Worm (Caenorhabditis elegans) whole organism, mixed stage, embryonic: Measurements from ENCODE around the gene C55C3.6.

Source experiments
- bed-3 ChIP-seq: fragments of 200-800 bp; sonication (Bioruptor generic); optimal IDR thresholded peaks from 3 replicates; lab custom pipeline; 2018; ENCODE audit warnings: mild to moderate bottlenecking, missing genetic modification characterization, moderate library complexity, missing compliant biosample characterization
- blmp-1 ChIP-seq: fragments of 150-350 bp; optimal IDR thresholded peaks from 2 replicates; lab custom pipeline; 2014; ENCODE audit warnings: missing biosample characterization, missing genetic modification characterization
- ceh-39 ChIP-seq: fragments of 150-350 bp; optimal IDR thresholded peaks from 2 replicates; lab custom pipeline; 2014; ENCODE audit warnings: missing biosample characterization, missing genetic modification characterization
- ceh-43 ChIP-seq: fragments of 200-800 bp; sonication (Bioruptor generic); optimal IDR thresholded peaks from 2 replicates; lab custom pipeline; 2018; ENCODE audit warnings: mild to moderate bottlenecking, missing genetic modification characterization, moderate library complexity, missing compliant biosample characterization
- ces-1 ChIP-seq: fragments of 150-350 bp; optimal IDR thresholded peaks from 2 replicates; lab custom pipeline; 2014; ENCODE audit warnings: missing biosample characterization, missing genetic modification reagents, missing genetic modification characterization
- cnd-1 ChIP-seq: fragments of 200-800 bp; sonication (Bioruptor generic); optimal IDR thresholded peaks from 2 replicates; lab custom pipeline; 2018; ENCODE audit warnings: mild to moderate bottlenecking, missing genetic modification characterization, missing compliant biosample characterization
- elt-1 ChIP-seq: sonication (generic microtip); optimal IDR thresholded peaks from 2 replicates; lab custom pipeline; 2017; ENCODE audit warnings: missing genetic modification characterization, mild to moderate bottlenecking, missing compliant biosample characterization, antibody characterized with exemption, moderate library complexity, borderline replicate concordance; ENCODE audit not compliant: insufficient read depth
- elt-3 ChIP-seq: fragments of 150-350 bp; optimal IDR thresholded peaks from 2 replicates; lab custom pipeline; 2014; ENCODE audit warnings: missing biosample characterization, missing genetic modification characterization
- flh-1 ChIP-seq: fragments of 200-800 bp; sonication (Bioruptor generic); optimal IDR thresholded peaks from 2 replicates; lab custom pipeline; 2018; ENCODE audit warnings: mild to moderate bottlenecking, missing genetic modification characterization, moderate library complexity, missing compliant biosample characterization
- ham-2 ChIP-seq: fragments of 200-800 bp; sonication (Bioruptor generic); optimal IDR thresholded peaks from 2 replicates; lab custom pipeline; 2018; ENCODE audit warnings: mild to moderate bottlenecking, missing genetic modification characterization, missing compliant biosample characterization
- hlh-1 ChIP-seq: fragments of 150-350 bp; optimal IDR thresholded peaks from 2 replicates; lab custom pipeline; 2014; ENCODE audit warnings: missing biosample characterization, missing genetic modification reagents, missing genetic modification characterization
- lin-13 ChIP-seq: fragments of 150-350 bp; optimal IDR thresholded peaks from 2 replicates; lab custom pipeline; 2014; ENCODE audit warnings: missing biosample characterization, missing genetic modification characterization
- lin-32 ChIP-seq: fragments of 200-800 bp; sonication (Bioruptor generic); optimal IDR thresholded peaks from 2 replicates; lab custom pipeline; 2018; ENCODE audit warnings: mild to moderate bottlenecking, missing genetic modification characterization, missing compliant biosample characterization
- lsy-2 ChIP-seq: fragments of 150-350 bp; optimal IDR thresholded peaks from 2 replicates; lab custom pipeline; 2014; ENCODE audit warnings: missing biosample characterization, missing genetic modification characterization
- mab-5 ChIP-seq: fragments of 150-350 bp; optimal IDR thresholded peaks from 2 replicates; lab custom pipeline; 2014; ENCODE audit warnings: missing biosample characterization, missing genetic modification characterization
- mep-1 ChIP-seq: fragments of 150-350 bp; optimal IDR thresholded peaks from 2 replicates; lab custom pipeline; 2017; ENCODE audit warnings: missing biosample characterization, missing genetic modification reagents, missing genetic modification characterization, inconsistent platforms
- mls-2 ChIP-seq: sonication (generic microtip); optimal IDR thresholded peaks from 2 replicates; lab custom pipeline; 2016; ENCODE audit warnings: mild to moderate bottlenecking, missing genetic modification characterization, moderate library complexity, missing compliant biosample characterization
- nhr-237 ChIP-seq: fragments of 150-350 bp; optimal IDR thresholded peaks from 2 replicates; lab custom pipeline; 2014; ENCODE audit warnings: missing biosample characterization, missing genetic modification characterization
- nhr-76 ChIP-seq: sonication (generic microtip); optimal IDR thresholded peaks from 2 replicates; lab custom pipeline; 2017; ENCODE audit warnings: missing biosample characterization, missing genetic modification characterization
- pha-4 ChIP-seq: fragments of 150-350 bp; optimal IDR thresholded peaks from 2 replicates; lab custom pipeline; 2018; ENCODE audit warnings: missing biosample characterization, missing genetic modification reagents, missing genetic modification characterization
- snpc-4 ChIP-seq: fragments of 150-350 bp; optimal IDR thresholded peaks from 2 replicates; lab custom pipeline; 2014; ENCODE audit warnings: missing biosample characterization, missing genetic modification characterization
- sptf-1 ChIP-seq: sonication (generic microtip); optimal IDR thresholded peaks from 2 replicates; lab custom pipeline; 2017; ENCODE audit warnings: mild to moderate bottlenecking, missing genetic modification characterization, moderate library complexity, missing compliant biosample characterization
- tbx-8 ChIP-seq: fragments of 200-800 bp; sonication (Bioruptor generic); optimal IDR thresholded peaks from 2 replicates; lab custom pipeline; 2018; ENCODE audit warnings: mild to moderate bottlenecking, missing genetic modification characterization, moderate library complexity, missing compliant biosample characterization
- unc-120 ChIP-seq: sonication (generic microtip); optimal IDR thresholded peaks from 2 replicates; lab custom pipeline; 2017; ENCODE audit warnings: missing genetic modification characterization, missing compliant biosample characterization; ENCODE audit not compliant: poor library complexity, severe bottlenecking
- unc-62 ChIP-seq: fragments of 150-350 bp; optimal IDR thresholded peaks from 2 replicates; lab custom pipeline; 2014; ENCODE audit warnings: missing biosample characterization, missing genetic modification reagents, missing genetic modification characterization
- zip-8 ChIP-seq: fragments of 150-350 bp; optimal IDR thresholded peaks from 2 replicates; lab custom pipeline; 2014; ENCODE audit warnings: missing biosample characterization, missing genetic modification characterization
- ztf-11 ChIP-seq: fragments of 150-350 bp; optimal IDR thresholded peaks from 2 replicates; lab custom pipeline; 2014; ENCODE audit warnings: missing biosample characterization, missing genetic modification characterization

C55C3.6 gene

DNA sequence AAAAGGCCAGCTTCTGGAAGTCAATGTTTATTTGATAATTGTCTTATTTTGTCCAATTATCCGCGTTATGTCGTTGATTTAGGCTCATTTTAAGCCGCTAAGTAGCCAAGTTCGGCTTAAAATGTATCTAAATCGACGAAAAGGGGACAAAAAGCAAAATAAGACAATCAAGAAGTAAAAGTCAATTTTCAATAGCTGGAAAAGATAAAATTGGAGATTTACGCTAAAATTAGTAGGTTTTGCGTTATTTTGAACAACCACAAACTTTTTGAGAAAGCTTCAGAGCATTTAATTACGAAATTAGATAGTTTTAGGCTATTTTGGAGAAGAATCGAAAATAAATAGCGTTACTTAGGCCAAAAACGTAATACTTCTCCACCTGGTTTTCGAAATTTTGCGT, 20.1 kb upstream of the C55C3.6 start:
- TF ChIP-seq ztf-11: no peak
- no peak for TF ChIP-seq elt-1 (tag; lab: Kevin White, UChicago)
- TF ChIP-seq lsy-2: no peak
- TF ChIP-seq blmp-1 (tag; lab: Kevin White, UChicago): no peak
- no peak for TF ChIP-seq lin-32 (GFP tag; lab: Kevin White, UChicago)
- TF ChIP-seq mls-2: no peak
- TF ChIP-seq ceh-43 (GFP tag; lab: Kevin White, UChicago): no peak
- no peak for TF ChIP-seq elt-3 (tag; lab: Kevin White, UChicago)
- no peak for TF ChIP-seq ham-2
- no peak for TF ChIP-seq unc-120 (tag; lab: Kevin White, UChicago)
- TF ChIP-seq nhr-76 (tag; lab: Kevin White, UChicago): no peak
- TF ChIP-seq ceh-39 (tag; lab: Kevin White, UChicago): no peak
- no peak for TF ChIP-seq cnd-1
- TF ChIP-seq ces-1 (GFP tag; lab: Kevin White, UChicago): no peak
- no peak for TF ChIP-seq bed-3 (GFP tag; lab: Kevin White, UChicago)
- TF ChIP-seq hlh-1: no peak
- TF ChIP-seq mab-5: no peak
- TF ChIP-seq zip-8 (tag; lab: Kevin White, UChicago): no peak
- TF ChIP-seq, all 35 proteins: peak for 0

DNA sequence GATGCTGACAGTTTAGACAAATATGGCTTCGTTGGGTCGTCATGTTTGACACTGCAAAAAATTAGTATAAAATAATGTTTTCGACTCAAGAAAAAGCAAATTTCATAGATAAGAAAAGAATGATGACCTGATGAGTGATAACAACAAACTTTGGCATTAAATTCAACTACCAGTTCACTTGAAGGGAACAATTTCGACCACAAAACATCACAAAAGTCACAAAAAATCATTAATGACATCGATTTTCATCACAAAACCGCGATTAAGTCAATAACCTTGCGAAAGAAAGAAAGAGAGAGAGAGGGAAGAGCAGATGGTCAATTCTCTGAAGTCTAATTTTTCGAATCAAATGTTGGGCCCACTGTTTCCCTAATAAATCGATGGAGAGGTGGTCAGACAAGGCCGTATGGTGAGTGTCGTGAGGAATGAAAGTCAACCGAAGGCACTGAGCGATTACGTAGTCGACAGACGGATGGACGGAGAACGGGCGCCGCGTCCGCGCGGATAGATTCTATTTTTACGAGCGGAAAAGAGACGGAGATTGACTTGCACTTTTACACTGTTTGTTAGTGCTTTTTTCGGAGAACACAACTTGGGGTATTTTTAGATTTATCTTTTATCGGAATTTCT, 18.5 kb upstream of the C55C3.6 start, which contains the start of gene bec-1:
Gene bec-1 (minus strand): TSS at position 51 of the 630 bp plus-strand sequence.
- TF ChIP-seq cnd-1: peak; percentile 22
- no peak for TF ChIP-seq sptf-1 (tag; lab: Kevin White, UChicago)

DNA sequence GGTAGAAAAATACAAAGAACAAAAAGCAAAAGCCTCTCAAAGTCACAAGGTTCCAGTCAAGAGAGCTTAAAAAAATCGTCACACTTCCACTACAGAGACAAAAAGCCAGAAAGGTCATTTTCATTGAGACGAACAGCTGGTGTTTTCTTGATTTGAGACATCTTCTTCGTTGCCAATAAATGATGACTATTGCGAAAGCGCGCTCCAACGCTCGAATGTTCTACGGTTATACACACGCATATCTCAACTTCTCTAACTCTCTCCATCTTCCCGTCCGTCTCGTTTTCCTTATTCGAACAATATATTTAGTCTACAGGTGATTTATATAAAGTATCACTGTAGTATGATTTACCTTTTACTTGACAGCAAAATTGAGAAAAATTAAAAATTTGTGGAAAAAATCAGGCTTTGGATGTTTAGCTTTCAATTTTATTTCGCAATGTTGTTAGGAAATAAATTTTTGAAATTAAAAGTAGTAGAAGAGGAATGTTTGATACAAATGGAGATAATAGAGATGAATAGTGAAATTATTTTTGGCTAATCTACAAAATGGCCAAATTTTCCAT, 17.5 kb upstream of the C55C3.6 start:
- no peak for TF ChIP-seq ceh-43 (GFP tag; lab: Kevin White, UChicago)
- TF ChIP-seq snpc-4 (tag; lab: Kevin White, UChicago): no peak
- peak; percentile 61 for TF ChIP-seq cnd-1
- TF ChIP-seq ceh-39 (tag; lab: Kevin White, UChicago): no peak
- TF ChIP-seq mep-1 (tag; lab: Kevin White, UChicago): peak; percentile 3
- TF ChIP-seq hlh-1: peak; percentile 49
- TF ChIP-seq elt-3 (tag; lab: Kevin White, UChicago): no peak
- TF ChIP-seq unc-120 (tag; lab: Kevin White, UChicago): peak; percentile 28
- TF ChIP-seq ces-1 (GFP tag; lab: Kevin White, UChicago): peak; percentile 30
- TF ChIP-seq nhr-237 (tag; lab: Kevin White, UChicago): peak; percentile 4
- TF ChIP-seq lsy-2: peak; percentile 11
- peak; percentile 51 for TF ChIP-seq unc-62 (GFP tag; lab: Kevin White, UChicago)
- no peak for TF ChIP-seq tbx-8

- TF ChIP-seq elt-3 (tag; lab: Kevin White, UChicago) (no peak), ces-1 (GFP tag; lab: Kevin White, UChicago) (no peak), lin-13 (tag; lab: Kevin White, UChicago) (no peak), pha-4 (tag; lab: Kevin White, UChicago) (no peak)
Measured at ce11 chrIV:5666115-5667028, 16.6 kb upstream of the C55C3.6 start.

DNA sequence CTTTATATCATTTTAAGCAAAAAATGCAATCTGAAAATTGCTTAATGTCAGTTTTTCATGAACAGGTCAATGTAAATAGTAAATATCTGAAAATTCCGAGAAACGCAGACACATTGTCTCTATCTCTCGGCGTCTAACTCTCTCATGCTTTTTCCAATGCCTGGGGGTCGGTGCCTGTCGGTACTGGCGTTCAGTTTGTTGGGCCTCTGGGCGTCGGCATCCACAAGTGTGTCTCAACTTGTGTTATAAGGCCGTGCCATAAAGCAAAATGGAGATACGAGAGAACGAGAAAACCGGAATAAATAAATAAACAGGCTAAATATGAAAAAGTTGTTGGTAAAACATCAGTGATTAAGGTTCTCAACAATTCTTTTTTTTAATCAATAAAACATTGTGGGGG, 15.8 kb upstream of the C55C3.6 start:
- no peak for TF ChIP-seq flh-1 (GFP tag; lab: Kevin White, UChicago)
- TF ChIP-seq pha-4 (tag; lab: Kevin White, UChicago): peak; percentile 14
- no peak for TF ChIP-seq lin-13 (tag; lab: Kevin White, UChicago)
